Fruit fly (Drosophila melanogaster) whole organism, wandering third instar larva: Measurements from ENCODE around the gene Nab2.

Experiments
- Abd-B ChIP-seq: fragments of >200 bp; optimal IDR thresholded peaks from 2 replicates; lab custom pipeline; 2017; ENCODE audit warnings: missing biosample characterization, missing genetic modification characterization
- CG9705 ChIP-seq: fragments of 200-800 bp; sonication (Bioruptor generic); optimal IDR thresholded peaks from 2 replicates; lab custom pipeline; 2018; ENCODE audit warnings: missing biosample characterization, mild to moderate bottlenecking, missing genetic modification characterization
- Dif ChIP-seq: fragments of 200-275, 200-300 bp; sonication (Bioruptor generic); optimal IDR thresholded peaks from 2 replicates; lab custom pipeline; 2018; ENCODE audit warnings: missing biosample characterization, missing genetic modification characterization; ENCODE audit not compliant: partially characterized antibody
- HLH106 ChIP-seq: fragments of 200-800 bp; optimal IDR thresholded peaks from 3 replicates; lab custom pipeline; 2019; ENCODE audit warnings: missing biosample characterization, mild to moderate bottlenecking, missing genetic modification characterization, moderate library complexity
- Hnf4 ChIP-seq: fragments of 200-800 bp; sonication (Bioruptor generic); optimal IDR thresholded peaks from 2 replicates; lab custom pipeline; 2016; ENCODE audit warnings: missing biosample characterization, mild to moderate bottlenecking, missing genetic modification characterization
- Hr83 ChIP-seq: fragments of 200-300 bp; sonication (Bioruptor generic); optimal IDR thresholded peaks from 2 replicates; lab custom pipeline; 2016; ENCODE audit warnings: missing biosample characterization, mild to moderate bottlenecking, missing genetic modification characterization, moderate library complexity; ENCODE audit not compliant: poor library complexity, severe bottlenecking
- Jra ChIP-seq: sonication (Bioruptor generic); optimal IDR thresholded peaks from 2 replicates; lab custom pipeline; 2016; ENCODE audit warnings: missing biosample characterization, missing genetic modification characterization
- Myc ChIP-seq: fragments of >200 bp; optimal IDR thresholded peaks from 2 replicates; lab custom pipeline; 2017
- N ChIP-seq: fragments of >200 bp; optimal IDR thresholded peaks from 2 replicates; lab custom pipeline; 2018; ENCODE audit warnings: missing biosample characterization, missing external identifiers, missing genetic modification characterization
- OdsH ChIP-seq: fragments of 200-800 bp; sonication (Bioruptor generic); optimal IDR thresholded peaks from 2 replicates; lab custom pipeline; 2016; ENCODE audit warnings: missing biosample characterization, mild to moderate bottlenecking, missing genetic modification characterization
- Rel ChIP-seq, 2 experiments: fragments of 200-800 bp; sonication (Bioruptor generic) in 1 of 2; optimal IDR thresholded peaks; 2 replicates in 1 of 2; 3 replicates in 1 of 2; lab custom pipeline; 2016 to 2019; ENCODE audit warnings: mild to moderate bottlenecking in 2 of 2, missing biosample characterization in 2 of 2, missing genetic modification characterization in 2 of 2, moderate library complexity in 1 of 2
- Sp1 ChIP-seq: fragments of 200-800 bp; sonication (Bioruptor generic); optimal IDR thresholded peaks from 3 replicates; lab custom pipeline; 2019; ENCODE audit warnings: missing biosample characterization, mild to moderate bottlenecking, missing genetic modification characterization, moderate library complexity
- Vsx2 ChIP-seq: fragments of 200-300, 225-300 bp; sonication (Bioruptor generic); optimal IDR thresholded peaks from 2 replicates; lab custom pipeline; 2018; ENCODE audit warnings: missing biosample characterization, missing genetic modification characterization; ENCODE audit not compliant: partially characterized antibody
- br ChIP-seq: fragments of 200-800 bp; sonication (Bioruptor generic); optimal IDR thresholded peaks from 2 replicates; lab custom pipeline; 2016; ENCODE audit warnings: missing biosample characterization, missing genetic modification characterization
- brk ChIP-seq: fragments of 200-800 bp; sonication (Bioruptor generic); optimal IDR thresholded peaks from 2 replicates; lab custom pipeline; 2016; ENCODE audit warnings: missing biosample characterization, mild to moderate bottlenecking, missing genetic modification characterization
- dl ChIP-seq, 2 experiments: fragments of 175-275, 200-275 bp in 1 of 2; fragments of 200-275 bp in 1 of 2; sonication (Bioruptor generic); optimal IDR thresholded peaks; lab custom pipeline; 2018; ENCODE audit warnings: mild to moderate bottlenecking in 2 of 2, missing biosample characterization in 2 of 2, missing genetic modification characterization in 2 of 2, moderate library complexity in 2 of 2; ENCODE audit not compliant: partially characterized antibody in 2 of 2, insufficient read depth in 1 of 2
- dmrt93B ChIP-seq: fragments of 200-800 bp; sonication (Bioruptor generic); optimal IDR thresholded peaks from 2 replicates; lab custom pipeline; 2018; ENCODE audit warnings: missing biosample characterization, mild to moderate bottlenecking, missing genetic modification characterization
- dsf ChIP-seq: sonication (Bioruptor generic); optimal IDR thresholded peaks from 2 replicates; lab custom pipeline; 2016; ENCODE audit warnings: missing biosample characterization, missing genetic modification characterization, borderline replicate concordance
- foxo ChIP-seq, 2 experiments: fragments of 200-800 bp; sonication (Bioruptor generic); optimal IDR thresholded peaks; 2 replicates in 1 of 2; 3 replicates in 1 of 2; lab custom pipeline; 2016 to 2017; ENCODE audit warnings: missing biosample characterization in 2 of 2, missing genetic modification characterization in 2 of 2
- fru ChIP-seq: fragments of 200-800 bp; sonication (Bioruptor generic); optimal IDR thresholded peaks from 3 replicates; lab custom pipeline; 2016; ENCODE audit warnings: missing biosample characterization, mild to moderate bottlenecking, missing genetic modification characterization
- h ChIP-seq: fragments of 200-800 bp; sonication (Bioruptor generic); optimal IDR thresholded peaks from 3 replicates; lab custom pipeline; 2016; ENCODE audit warnings: missing biosample characterization, mild to moderate bottlenecking, missing genetic modification characterization
- jim ChIP-seq: fragments of 175-275, 200-325 bp; sonication (Bioruptor generic); optimal IDR thresholded peaks from 2 replicates; lab custom pipeline; 2016; ENCODE audit warnings: missing biosample characterization, mild to moderate bottlenecking, missing genetic modification characterization
- lola ChIP-seq: fragments of >200 bp; optimal IDR thresholded peaks from 2 replicates; lab custom pipeline; 2017; ENCODE audit warnings: missing biosample characterization, missing genetic modification characterization
- pan ChIP-seq: fragments of >200 bp; optimal IDR thresholded peaks from 2 replicates; lab custom pipeline; 2017
- psq ChIP-seq: fragments of 200-800 bp; sonication (Bioruptor generic); optimal IDR thresholded peaks from 3 replicates; lab custom pipeline; 2017; ENCODE audit warnings: missing biosample characterization, mild to moderate bottlenecking, missing genetic modification characterization, moderate library complexity
- rgr ChIP-seq: fragments of 200-800 bp; sonication (Bioruptor generic); optimal IDR thresholded peaks from 3 replicates; lab custom pipeline; 2016; ENCODE audit warnings: missing biosample characterization, mild to moderate bottlenecking, missing genetic modification characterization
- sv ChIP-seq: fragments of 200-800 bp; sonication (Bioruptor generic); optimal IDR thresholded peaks from 3 replicates; lab custom pipeline; 2016; ENCODE audit warnings: missing biosample characterization, missing genetic modification characterization
- tai ChIP-seq: sonication (Bioruptor generic); optimal IDR thresholded peaks from 2 replicates; lab custom pipeline; 2016; ENCODE audit warnings: missing biosample characterization, missing genetic modification characterization
- usp ChIP-seq: fragments of >200 bp; optimal IDR thresholded peaks from 2 replicates; lab custom pipeline; 2017; ENCODE audit warnings: missing biosample characterization, missing genetic modification characterization
- woc ChIP-seq: sonication (Bioruptor generic); optimal IDR thresholded peaks from 2 replicates; lab custom pipeline; 2016; ENCODE audit warnings: missing biosample characterization, mild to moderate bottlenecking, missing genetic modification characterization

The Nab2 gene

DNA sequence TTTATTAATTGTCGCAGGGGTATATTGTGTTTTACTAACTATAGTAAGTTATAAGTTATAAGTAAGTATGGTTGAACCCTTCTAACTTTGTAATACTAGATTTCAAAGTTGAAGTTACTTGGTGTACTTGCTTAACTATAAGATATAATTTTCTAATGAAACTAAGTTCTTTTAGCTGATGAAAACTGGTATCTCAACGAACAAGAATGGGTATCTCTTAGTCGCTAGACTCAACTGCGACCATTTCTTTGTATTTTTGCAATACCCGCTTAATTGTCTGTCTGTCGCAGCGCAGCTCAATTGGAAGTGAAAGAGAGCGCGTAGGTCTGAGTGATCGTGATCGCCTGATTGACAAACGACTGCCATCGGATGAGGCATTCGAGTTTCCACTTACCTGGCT, 46.0 kb downstream of the Nab2 start:
- TF ChIP-seq pan (lab: Kevin White, UChicago) (no peak), Hnf4 (GFP tag; lab: Kevin White, UChicago) (no peak), CG9705 (no peak), dsf (GFP tag; lab: Kevin White, UChicago) (no peak), foxo (GFP tag; optimal IDR thresholded peaks at IDR 0.05; lab: Kevin White, UChicago) (no peak), jim (GFP tag; lab: Kevin White, UChicago) (no peak), Sp1 (GFP tag; lab: Kevin White, UChicago) (no peak), woc (peak; percentile 61), fru (GFP tag; lab: Kevin White, UChicago) (peak; percentile 21)

- TF ChIP-seq lola, result no peak
- TF ChIP-seq CG9705, result no peak
- TF ChIP-seq Abd-B (GFP tag; lab: Kevin White, UChicago), result no peak
- peak; percentile 17 for TF ChIP-seq HLH106 (tag; lab: Kevin White, UChicago)
- TF ChIP-seq psq, result no peak
- TF ChIP-seq N, result no peak
- TF ChIP-seq OdsH (GFP tag; lab: Kevin White, UChicago), result peak; percentile 4
- TF ChIP-seq jim (GFP tag; lab: Kevin White, UChicago), result peak; percentile 1
- no peak for TF ChIP-seq dsf (GFP tag; lab: Kevin White, UChicago)
- TF ChIP-seq br, result peak; percentile 12
- TF ChIP-seq pan (lab: Kevin White, UChicago), result no peak
- TF ChIP-seq rgr (GFP tag; lab: Kevin White, UChicago), result peak; percentile 1
- TF ChIP-seq foxo (GFP tag; optimal IDR thresholded peaks at IDR 0.05; lab: Kevin White, UChicago), result no peak
- TF ChIP-seq dmrt93B (GFP tag; lab: Kevin White, UChicago), result no peak
- peak; percentile 64 for TF ChIP-seq h (GFP tag; lab: Kevin White, UChicago)
- peak; percentile 61 for TF ChIP-seq Hr83
- TF ChIP-seq Dif (GFP tag; lab: Kevin White, UChicago), result peak; percentile 49
- TF ChIP-seq fru (GFP tag; lab: Kevin White, UChicago), result no peak
- TF ChIP-seq Hnf4 (GFP tag; lab: Kevin White, UChicago), result no peak
- TF ChIP-seq Sp1 (GFP tag; lab: Kevin White, UChicago), result peak; percentile 36
- peak; percentile 54 for TF ChIP-seq Myc (lab: Kevin White, UChicago)
- TF ChIP-seq brk (GFP tag; lab: Kevin White, UChicago), result no peak
- TF ChIP-seq sv (GFP tag; lab: Kevin White, UChicago), result no peak
- no peak for TF ChIP-seq usp (GFP tag; lab: Kevin White, UChicago)
- no peak for TF ChIP-seq Rel (GFP tag; optimal IDR thresholded peaks at IDR 0.05; lab: Kevin White, UChicago)
- peak; percentile 85 for TF ChIP-seq Rel (tag; optimal IDR thresholded peaks at IDR 0.05; lab: Kevin White, UChicago)
- TF ChIP-seq Jra (GFP tag; lab: Kevin White, UChicago), result peak; percentile 57
- TF ChIP-seq, all 38 proteins: peak for 12
Measured at dm6 chr3R:24271071-24271470, 47.1 kb downstream of the Nab2 start, which contains the start of gene jar. Gene jar (minus strand): TSS chr3R:24271233.

DNA sequence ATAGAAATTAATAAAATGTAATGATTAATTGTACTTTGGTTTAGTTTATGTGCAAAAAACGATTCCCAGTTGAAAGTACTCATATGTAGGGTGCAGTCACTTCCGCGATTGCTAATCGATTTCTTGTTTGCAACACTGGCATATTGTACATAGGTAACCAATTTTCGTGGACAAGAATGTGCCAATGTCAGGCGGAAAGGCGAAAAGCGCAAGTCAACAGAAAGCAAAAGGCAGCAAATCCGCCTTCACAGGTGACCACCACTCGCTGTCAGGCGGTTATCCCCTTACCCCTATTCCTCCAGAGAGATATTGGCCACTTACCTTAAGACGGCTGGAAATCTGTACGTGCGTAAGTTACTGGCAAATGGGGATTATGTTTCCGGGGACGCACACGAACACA, 47.6 kb downstream of the Nab2 start:
- TF ChIP-seq Vsx2 (GFP tag; lab: Kevin White, UChicago) (no peak), br (no peak), rgr (GFP tag; lab: Kevin White, UChicago) (no peak), fru (GFP tag; lab: Kevin White, UChicago) (no peak), Abd-B (GFP tag; lab: Kevin White, UChicago) (no peak), dl (GFP tag; optimal IDR thresholded peaks at IDR 0.05; lab: Kevin White, UChicago; ENCODE audit: insufficient read depth in 1 of 2, partially characterized antibody in 2 of 2) (no peak), jim (GFP tag; lab: Kevin White, UChicago) (no peak), sv (GFP tag; lab: Kevin White, UChicago) (no peak), Jra (GFP tag; lab: Kevin White, UChicago) (no peak), Dif (GFP tag; lab: Kevin White, UChicago) (no peak), CG9705 (no peak), usp (GFP tag; lab: Kevin White, UChicago) (no peak), Rel (GFP tag; optimal IDR thresholded peaks at IDR 0.05; lab: Kevin White, UChicago) (no peak), Rel (tag; optimal IDR thresholded peaks at IDR 0.05; lab: Kevin White, UChicago) (no peak)

dm6 chr3R:24270034-24270433, 48.2 kb downstream of the Nab2 start:
- TF ChIP-seq h (GFP tag; lab: Kevin White, UChicago) (no peak), tai (GFP tag; lab: Kevin White, UChicago) (no peak), Hr83 (no peak)
- TF ChIP-seq, all 38 proteins: peak for 0
